Fruit fly (Drosophila melanogaster) whole organism, wandering third instar larva: ENCODE measurements around the gene CG10969.

ENCODE experiments used
- Abd-B ChIP-seq: fragments of >200 bp; optimal IDR thresholded peaks from 2 replicates; lab custom pipeline; 2017; ENCODE audit warnings: missing biosample characterization, missing genetic modification characterization
- CG32264 ChIP-seq: fragments of 200-800 bp; sonication (Bioruptor generic); optimal IDR thresholded peaks from 2 replicates; lab custom pipeline; 2016; ENCODE audit warnings: missing biosample characterization, missing genetic modification characterization
- CG9705 ChIP-seq: fragments of 200-800 bp; sonication (Bioruptor generic); optimal IDR thresholded peaks from 2 replicates; lab custom pipeline; 2018; ENCODE audit warnings: missing biosample characterization, mild to moderate bottlenecking, missing genetic modification characterization
- CrebA ChIP-seq: fragments of 200-800 bp; sonication (Bioruptor generic); optimal IDR thresholded peaks from 2 replicates; lab custom pipeline; 2016; ENCODE audit warnings: missing biosample characterization, mild to moderate bottlenecking, missing genetic modification characterization, borderline replicate concordance
- Dfd ChIP-seq: fragments of >200 bp; optimal IDR thresholded peaks from 2 replicates; lab custom pipeline; 2017; ENCODE audit warnings: missing biosample characterization, missing genetic modification characterization
- Dif ChIP-seq: fragments of 200-275, 200-300 bp; sonication (Bioruptor generic); optimal IDR thresholded peaks from 2 replicates; lab custom pipeline; 2018; ENCODE audit warnings: missing biosample characterization, missing genetic modification characterization; ENCODE audit not compliant: partially characterized antibody
- GATAd ChIP-seq: sonication (Bioruptor generic); optimal IDR thresholded peaks from 2 replicates; lab custom pipeline; 2016; ENCODE audit warnings: missing biosample characterization, missing genetic modification characterization
- HLH106 ChIP-seq: fragments of 200-800 bp; optimal IDR thresholded peaks from 3 replicates; lab custom pipeline; 2019; ENCODE audit warnings: missing biosample characterization, mild to moderate bottlenecking, missing genetic modification characterization, moderate library complexity
- Hr78 ChIP-seq: fragments of >200 bp; optimal IDR thresholded peaks from 2 replicates; lab custom pipeline; 2017; ENCODE audit warnings: missing biosample characterization, missing genetic modification characterization
- Hr83 ChIP-seq: fragments of 200-300 bp; sonication (Bioruptor generic); optimal IDR thresholded peaks from 2 replicates; lab custom pipeline; 2016; ENCODE audit warnings: missing biosample characterization, mild to moderate bottlenecking, missing genetic modification characterization, moderate library complexity; ENCODE audit not compliant: poor library complexity, severe bottlenecking
- Jra ChIP-seq: sonication (Bioruptor generic); optimal IDR thresholded peaks from 2 replicates; lab custom pipeline; 2016; ENCODE audit warnings: missing biosample characterization, missing genetic modification characterization
- Myc ChIP-seq: fragments of >200 bp; optimal IDR thresholded peaks from 2 replicates; lab custom pipeline; 2017
- OdsH ChIP-seq: fragments of 200-800 bp; sonication (Bioruptor generic); optimal IDR thresholded peaks from 2 replicates; lab custom pipeline; 2016; ENCODE audit warnings: missing biosample characterization, mild to moderate bottlenecking, missing genetic modification characterization
- Rel ChIP-seq, 2 experiments: fragments of 200-800 bp; sonication (Bioruptor generic) in 1 of 2; optimal IDR thresholded peaks; 2 replicates in 1 of 2; 3 replicates in 1 of 2; lab custom pipeline; 2016 to 2019; ENCODE audit warnings: mild to moderate bottlenecking in 2 of 2, missing biosample characterization in 2 of 2, missing genetic modification characterization in 2 of 2, moderate library complexity in 1 of 2
- Vsx2 ChIP-seq: fragments of 200-300, 225-300 bp; sonication (Bioruptor generic); optimal IDR thresholded peaks from 2 replicates; lab custom pipeline; 2018; ENCODE audit warnings: missing biosample characterization, missing genetic modification characterization; ENCODE audit not compliant: partially characterized antibody
- brk ChIP-seq: fragments of 200-800 bp; sonication (Bioruptor generic); optimal IDR thresholded peaks from 2 replicates; lab custom pipeline; 2016; ENCODE audit warnings: missing biosample characterization, mild to moderate bottlenecking, missing genetic modification characterization
- dl ChIP-seq, 2 experiments: fragments of 175-275, 200-275 bp in 1 of 2; fragments of 200-275 bp in 1 of 2; sonication (Bioruptor generic); optimal IDR thresholded peaks; lab custom pipeline; 2018; ENCODE audit warnings: mild to moderate bottlenecking in 2 of 2, missing biosample characterization in 2 of 2, missing genetic modification characterization in 2 of 2, moderate library complexity in 2 of 2; ENCODE audit not compliant: partially characterized antibody in 2 of 2, insufficient read depth in 1 of 2
- dmrt93B ChIP-seq: fragments of 200-800 bp; sonication (Bioruptor generic); optimal IDR thresholded peaks from 2 replicates; lab custom pipeline; 2018; ENCODE audit warnings: missing biosample characterization, mild to moderate bottlenecking, missing genetic modification characterization
- dsf ChIP-seq: sonication (Bioruptor generic); optimal IDR thresholded peaks from 2 replicates; lab custom pipeline; 2016; ENCODE audit warnings: missing biosample characterization, missing genetic modification characterization, borderline replicate concordance
- ey ChIP-seq: fragments of 200-800 bp; sonication (Bioruptor generic); optimal IDR thresholded peaks from 2 replicates; lab custom pipeline; 2016; ENCODE audit warnings: missing biosample characterization, missing genetic modification characterization
- foxo ChIP-seq, 2 experiments: fragments of 200-800 bp; sonication (Bioruptor generic); optimal IDR thresholded peaks; 2 replicates in 1 of 2; 3 replicates in 1 of 2; lab custom pipeline; 2016 to 2017; ENCODE audit warnings: missing biosample characterization in 2 of 2, missing genetic modification characterization in 2 of 2
- fru ChIP-seq: fragments of 200-800 bp; sonication (Bioruptor generic); optimal IDR thresholded peaks from 3 replicates; lab custom pipeline; 2016; ENCODE audit warnings: missing biosample characterization, mild to moderate bottlenecking, missing genetic modification characterization
- h ChIP-seq: fragments of 200-800 bp; sonication (Bioruptor generic); optimal IDR thresholded peaks from 3 replicates; lab custom pipeline; 2016; ENCODE audit warnings: missing biosample characterization, mild to moderate bottlenecking, missing genetic modification characterization
- lola ChIP-seq: fragments of >200 bp; optimal IDR thresholded peaks from 2 replicates; lab custom pipeline; 2017; ENCODE audit warnings: missing biosample characterization, missing genetic modification characterization
- psq ChIP-seq: fragments of 200-800 bp; sonication (Bioruptor generic); optimal IDR thresholded peaks from 3 replicates; lab custom pipeline; 2017; ENCODE audit warnings: missing biosample characterization, mild to moderate bottlenecking, missing genetic modification characterization, moderate library complexity
- sage ChIP-seq: fragments of 200-800 bp; sonication (Bioruptor generic); optimal IDR thresholded peaks from 2 replicates; lab custom pipeline; 2016; ENCODE audit warnings: missing biosample characterization, mild to moderate bottlenecking, missing genetic modification characterization
- sv ChIP-seq: fragments of 200-800 bp; sonication (Bioruptor generic); optimal IDR thresholded peaks from 3 replicates; lab custom pipeline; 2016; ENCODE audit warnings: missing biosample characterization, missing genetic modification characterization
- tai ChIP-seq: sonication (Bioruptor generic); optimal IDR thresholded peaks from 2 replicates; lab custom pipeline; 2016; ENCODE audit warnings: missing biosample characterization, missing genetic modification characterization
- usp ChIP-seq: fragments of >200 bp; optimal IDR thresholded peaks from 2 replicates; lab custom pipeline; 2017; ENCODE audit warnings: missing biosample characterization, missing genetic modification characterization
- woc ChIP-seq: sonication (Bioruptor generic); optimal IDR thresholded peaks from 2 replicates; lab custom pipeline; 2016; ENCODE audit warnings: missing biosample characterization, mild to moderate bottlenecking, missing genetic modification characterization

Gene CG10969

dm6 chr3L:12815756-12816155 is 34.9 kb upstream of the CG10969 start:
- TF ChIP-seq CG32264 (GFP tag; lab: Kevin White, UChicago) (no peak), usp (GFP tag; lab: Kevin White, UChicago) (no peak), dmrt93B (GFP tag; lab: Kevin White, UChicago) (no peak), sage (GFP tag; lab: Kevin White, UChicago) (no peak), sv (no peak), Dfd (GFP tag; lab: Kevin White, UChicago) (no peak), Rel (GFP tag; optimal IDR thresholded peaks at IDR 0.05; lab: Kevin White, UChicago) (no peak), Rel (tag; optimal IDR thresholded peaks at IDR 0.05; lab: Kevin White, UChicago) (no peak), Dif (GFP tag; lab: Kevin White, UChicago) (no peak), Jra (GFP tag; lab: Kevin White, UChicago) (no peak), psq (GFP tag; lab: Kevin White, UChicago) (no peak), dsf (GFP tag; lab: Kevin White, UChicago) (no peak), lola (GFP tag; lab: Kevin White, UChicago) (no peak), CrebA (GFP tag; lab: Kevin White, UChicago) (no peak), dl (GFP tag; optimal IDR thresholded peaks at IDR 0.05; lab: Kevin White, UChicago; ENCODE audit: insufficient read depth in 1 of 2, partially characterized antibody in 2 of 2) (no peak), tai (no peak), CG9705 (GFP tag; lab: Kevin White, UChicago) (no peak), fru (GFP tag; lab: Kevin White, UChicago) (no peak), OdsH (GFP tag; lab: Kevin White, UChicago) (no peak), Hr83 (GFP tag; lab: Kevin White, UChicago) (no peak)

- TF ChIP-seq Abd-B (no peak), CrebA (GFP tag; lab: Kevin White, UChicago) (no peak), brk (no peak), Dif (GFP tag; lab: Kevin White, UChicago) (peak; percentile 34)
- TF ChIP-seq, all 38 proteins: peak for 1
Measured at dm6 chr3L:12814806-12815205, 33.9 kb upstream of the CG10969 start.

dm6 chr3L:12813907-12814306 is 33.0 kb upstream of the CG10969 start, which contains the start of the genes Sf3a2 and CG42588:
Gene Sf3a2 (minus strand): TSS chr3L:12814019.
Gene CG42588 (plus strand): TSS chr3L:12814254.
- peak in 1 of 2 experiments; percentile 63 for TF ChIP-seq foxo (GFP tag; optimal IDR thresholded peaks at IDR 0.05; lab: Kevin White, UChicago)
- peak; percentile 29 for TF ChIP-seq CG9705 (GFP tag; lab: Kevin White, UChicago)
- no peak for TF ChIP-seq CG32264 (GFP tag; lab: Kevin White, UChicago)
- peak; percentile 11 for TF ChIP-seq GATAd (GFP tag; lab: Kevin White, UChicago)
- TF ChIP-seq HLH106, result peak; percentile 75
- TF ChIP-seq lola (GFP tag; lab: Kevin White, UChicago), result no peak
- TF ChIP-seq OdsH (GFP tag; lab: Kevin White, UChicago), result peak; percentile 29
- peak; percentile 38 for TF ChIP-seq ey (GFP tag; lab: Kevin White, UChicago)
- peak; percentile 56 for TF ChIP-seq psq (GFP tag; lab: Kevin White, UChicago)
- TF ChIP-seq sage (GFP tag; lab: Kevin White, UChicago), result no peak
- peak; percentile 72 for TF ChIP-seq Hr83 (GFP tag; lab: Kevin White, UChicago)
- TF ChIP-seq sv, result peak; percentile 58
- TF ChIP-seq Rel (GFP tag; optimal IDR thresholded peaks at IDR 0.05; lab: Kevin White, UChicago), result no peak
- peak; percentile 31 for TF ChIP-seq Rel (tag; optimal IDR thresholded peaks at IDR 0.05; lab: Kevin White, UChicago)
- TF ChIP-seq woc, result peak; percentile 52
- peak; percentile 15 for TF ChIP-seq dsf (GFP tag; lab: Kevin White, UChicago)
- no peak for TF ChIP-seq h (GFP tag; lab: Kevin White, UChicago)

dm6 chr3L:12808421-12808820 is 27.5 kb upstream of the CG10969 start, which contains the start of gene CG32110:
Gene CG32110 (plus strand): TSS chr3L:12808721.
- TF ChIP-seq Dfd (GFP tag; lab: Kevin White, UChicago), result no peak
- no peak for TF ChIP-seq Jra (GFP tag; lab: Kevin White, UChicago)
- no peak for TF ChIP-seq CG32264 (GFP tag; lab: Kevin White, UChicago)
- no peak for TF ChIP-seq Myc (lab: Kevin White, UChicago)
- TF ChIP-seq Hr78 (GFP tag; lab: Kevin White, UChicago), result no peak
- no peak for TF ChIP-seq sv
- TF ChIP-seq Vsx2, result no peak
- TF ChIP-seq psq (GFP tag; lab: Kevin White, UChicago), result no peak
- TF ChIP-seq, all 38 proteins: peak for 0
